Worm (Caenorhabditis elegans) whole organism, L1 larva: ENCODE results near the gene C52B11.5.

Experiments used
- alr-1 ChIP-seq: fragments of 200-800 bp; sonication (Bioruptor generic); optimal IDR thresholded peaks from 2 replicates; lab custom pipeline; 2018; ENCODE audit warnings: borderline replicate concordance, mild to moderate bottlenecking, missing genetic modification characterization, missing compliant biosample characterization
- ces-1 ChIP-seq: fragments of 150-350 bp; optimal IDR thresholded peaks from 2 replicates; lab custom pipeline; 2014; ENCODE audit warnings: missing biosample characterization, missing genetic modification reagents, missing genetic modification characterization
- egl-27 ChIP-seq, 2 experiments: fragments of 150-350 bp in 1 of 2; sonication (generic microtip); optimal IDR thresholded peaks; 3 replicates each; lab custom pipeline; 2017 to 2018; ENCODE audit warnings: missing biosample characterization in 2 of 2, missing genetic modification characterization in 2 of 2, missing genetic modification reagents in 2 of 2
- elt-2 ChIP-seq: sonication (generic microtip); optimal IDR thresholded peaks from 2 replicates; lab custom pipeline; 2016; ENCODE audit warnings: missing genetic modification characterization, mild to moderate bottlenecking, inconsistent platforms, missing compliant biosample characterization, missing genetic modification reagents
- fos-1 ChIP-seq: fragments of 150-350 bp; optimal IDR thresholded peaks from 2 replicates; lab custom pipeline; 2014; ENCODE audit warnings: missing biosample characterization, missing genetic modification characterization
- lin-13 ChIP-seq: fragments of 150-350 bp; optimal IDR thresholded peaks from 2 replicates; lab custom pipeline; 2014; ENCODE audit warnings: missing biosample characterization, missing genetic modification reagents, missing genetic modification characterization
- nhr-12 ChIP-seq: sonication (generic microtip); optimal IDR thresholded peaks from 2 replicates; lab custom pipeline; 2017; ENCODE audit warnings: missing biosample characterization, missing genetic modification characterization
- pqm-1 ChIP-seq: sonication (generic microtip); optimal IDR thresholded peaks from 3 replicates; lab custom pipeline; 2017; ENCODE audit warnings: missing biosample characterization, missing genetic modification characterization
- sptf-1 ChIP-seq: fragments of 150-350 bp; optimal IDR thresholded peaks from 2 replicates; lab custom pipeline; 2014; ENCODE audit warnings: missing biosample characterization, missing genetic modification characterization
- unc-62 ChIP-seq: fragments of 150-350 bp; optimal IDR thresholded peaks from 2 replicates; lab custom pipeline; 2014; ENCODE audit warnings: missing biosample characterization, missing genetic modification reagents, missing genetic modification characterization
- unc-98 ChIP-seq: fragments of 200-800 bp; sonication (Bioruptor generic); IDR thresholded peaks from 2 replicates; pipeline ENCODE4 v1.3.6; 2022; ENCODE audit warnings: missing genetic modification characterization, missing compliant biosample characterization
- zag-1 ChIP-seq: fragments of 150-350 bp; optimal IDR thresholded peaks from 2 replicates; lab custom pipeline; 2014; ENCODE audit warnings: missing biosample characterization, missing genetic modification characterization
- ztf-11 ChIP-seq, 2 experiments: sonication (generic microtip); optimal IDR thresholded peaks; 2 replicates each; lab custom pipeline; 2016 to 2017; ENCODE audit warnings: missing genetic modification characterization in 2 of 2, missing biosample characterization in 1 of 2, missing compliant biosample characterization in 1 of 2

- no peak for TF ChIP-seq elt-2 (tag; lab: Kevin White, UChicago)
- no peak for TF ChIP-seq nhr-12
- no peak for TF ChIP-seq lin-13 (GFP tag; lab: Kevin White, UChicago)
- no peak for TF ChIP-seq ces-1 (GFP tag; lab: Kevin White, UChicago)
- no peak for TF ChIP-seq pqm-1 (tag; lab: Kevin White, UChicago)
- no peak for TF ChIP-seq ztf-11 (tag; optimal IDR thresholded peaks at IDR 0.05; lab: Kevin White, UChicago)
- no peak for TF ChIP-seq fos-1
- TF ChIP-seq unc-98 (GFP tag; lab: Robert Waterston, UW), result no peak
- no peak for TF ChIP-seq egl-27 (tag; optimal IDR thresholded peaks at IDR 0.05; lab: Kevin White, UChicago)
- no peak for TF ChIP-seq unc-62 (GFP tag; lab: Kevin White, UChicago)
- no peak for TF ChIP-seq zag-1 (tag; lab: Kevin White, UChicago)
- TF ChIP-seq alr-1 (tag; lab: Kevin White, UChicago), result no peak
- TF ChIP-seq sptf-1, result no peak
Observed at ce11 chrX:1292894-1293293, 20.3 kb downstream of the C52B11.5 start.
